Worm (Caenorhabditis elegans): ENCODE data around the gene K07G6.1.
"Not testable (repeated sequence)": the region's sequence is repeated elsewhere in the genome, so short reads cannot be mapped to it uniquely, and the experiment has no call there.

The K07G6.1 gene

DNA sequence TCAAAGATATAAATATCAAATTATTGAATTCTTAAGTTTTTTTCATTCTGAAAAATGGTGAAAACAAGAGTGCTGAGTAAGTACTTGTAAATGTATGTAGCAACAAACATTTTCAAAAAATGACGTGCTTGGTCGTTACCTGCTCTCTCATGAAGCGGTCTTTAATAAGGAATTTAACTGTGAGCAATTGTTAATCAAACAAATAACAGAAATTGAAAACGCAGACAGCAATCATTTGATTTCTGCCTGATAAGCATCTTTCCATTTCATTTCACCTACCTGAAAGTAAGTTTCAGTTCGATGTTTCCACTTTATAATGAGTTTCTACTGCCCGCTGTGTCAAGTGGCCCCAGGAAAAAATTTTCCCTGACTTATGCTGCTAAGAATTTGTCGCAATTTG, 21.7 kb downstream of the K07G6.1 start, which contains the start of gene math-28:
math-28 (plus strand) TSS at position 301 of the 400 bp plus-strand sequence.
- TF ChIP-seq dmd-4 (tag; optimal IDR thresholded peaks at IDR 0.05) (no peak), mdl-1 (tag; optimal IDR thresholded peaks at IDR 0.05) (no peak), sem-4 (tag; optimal IDR thresholded peaks at IDR 0.05) (no peak), egl-27 (tag; optimal IDR thresholded peaks at IDR 0.05) (no peak), peb-1 (tag; optimal IDR thresholded peaks at IDR 0.05) (no peak), ztf-4 (tag; optimal IDR thresholded peaks at IDR 0.05) (no peak), alr-1 (tag; optimal IDR thresholded peaks at IDR 0.05) (no peak), lsy-2 (tag; optimal IDR thresholded peaks at IDR 0.05) (no peak), R02D3.7 (tag; optimal IDR thresholded peaks at IDR 0.05) (no peak), unc-55 (GFP tag; optimal IDR thresholded peaks at IDR 0.05) (no peak), sma-9 (GFP tag; optimal IDR thresholded peaks at IDR 0.05) (no peak), sma-9 (tag; optimal IDR thresholded peaks at IDR 0.05) (no peak), Y55F3AM.14 (GFP tag; optimal IDR thresholded peaks at IDR 0.05) (no peak), elt-3 (tag; optimal IDR thresholded peaks at IDR 0.05) (no peak)

DNA sequence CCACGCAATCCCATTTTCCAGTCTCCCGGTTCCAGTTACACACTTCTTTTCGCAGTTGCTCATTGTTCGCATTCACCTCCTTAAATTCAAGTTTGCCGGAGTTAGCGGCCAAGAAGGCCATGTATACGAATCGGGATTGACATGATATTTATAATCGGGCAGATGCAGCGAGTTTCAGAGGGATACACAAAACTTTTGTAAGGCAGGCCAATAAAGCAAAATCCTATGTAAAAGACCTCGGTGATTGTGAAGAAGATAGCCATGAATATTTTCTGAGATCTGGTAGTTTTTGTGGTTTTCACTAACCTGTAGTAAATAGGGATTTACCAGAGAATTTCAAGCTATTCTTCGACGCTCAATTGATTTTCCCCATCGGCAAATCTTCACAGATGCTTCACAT, 25.4 kb downstream of the K07G6.1 start:
- TF ChIP-seq crh-2 (tag; optimal IDR thresholded peaks at IDR 0.05) (no peak), ZK546.5 (tag; optimal IDR thresholded peaks at IDR 0.05) (no peak), dmd-4 (tag; optimal IDR thresholded peaks at IDR 0.05) (no peak), C34F6.9 (tag; optimal IDR thresholded peaks at IDR 0.05) (no peak), ceh-16 (tag; optimal IDR thresholded peaks at IDR 0.05) (no peak), skn-1 (tag; optimal IDR thresholded peaks at IDR 0.05) (no peak), unc-62 (GFP tag; optimal IDR thresholded peaks at IDR 0.05) (no peak), ama-1 (optimal IDR thresholded peaks at IDR 0.05) (no peak), nhr-6 (tag; optimal IDR thresholded peaks at IDR 0.05) (no peak)

DNA sequence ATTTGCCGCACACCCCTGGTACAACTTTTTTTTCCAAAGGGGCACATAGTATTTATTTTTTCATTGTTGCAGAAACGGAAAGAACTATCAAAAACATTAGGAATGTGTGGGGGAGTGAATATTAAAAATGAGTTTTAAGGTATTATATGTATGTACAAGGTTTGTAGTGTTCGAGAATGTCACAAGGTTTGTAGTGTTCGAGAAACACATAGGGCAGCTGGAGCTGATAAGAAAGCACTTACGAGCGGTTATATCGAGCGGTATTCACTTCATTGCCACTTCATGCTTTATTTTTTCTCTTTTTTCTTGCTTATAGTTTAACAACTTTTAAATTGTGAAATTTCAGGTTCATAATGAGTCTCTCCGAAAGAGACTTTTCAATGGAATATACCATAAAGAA, 26.1 kb downstream of the K07G6.1 start:
- peak; percentile 34 for TF ChIP-seq fos-1 (tag; optimal IDR thresholded peaks at IDR 0.05)

DNA sequence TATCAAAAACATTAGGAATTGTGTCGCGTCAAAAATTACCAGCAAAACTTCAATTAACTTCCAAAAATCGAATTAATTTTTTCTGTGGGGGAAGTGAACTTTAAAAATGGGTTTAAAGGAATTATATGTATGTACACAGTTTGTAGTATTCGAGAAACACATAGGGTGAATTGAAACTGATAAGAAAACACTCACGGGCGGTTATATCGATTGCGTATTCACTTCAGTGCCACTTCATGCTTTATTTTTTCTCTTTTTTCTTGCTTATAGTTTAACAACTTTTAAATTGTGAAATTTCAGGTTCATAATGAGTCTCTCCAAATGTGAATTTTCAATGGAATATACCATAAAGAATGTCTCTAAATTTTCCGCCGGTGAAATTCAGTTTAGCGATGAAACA, 30.0 kb downstream of the K07G6.1 start, which contains the start of gene math-26:
math-26 (plus strand) TSS at position 301 of the 400 bp plus-strand sequence.
- TF ChIP-seq nhr-237, ztf-4, fos-1 (tag; optimal IDR thresholded peaks at IDR 0.05): not testable (repeated sequence)

DNA sequence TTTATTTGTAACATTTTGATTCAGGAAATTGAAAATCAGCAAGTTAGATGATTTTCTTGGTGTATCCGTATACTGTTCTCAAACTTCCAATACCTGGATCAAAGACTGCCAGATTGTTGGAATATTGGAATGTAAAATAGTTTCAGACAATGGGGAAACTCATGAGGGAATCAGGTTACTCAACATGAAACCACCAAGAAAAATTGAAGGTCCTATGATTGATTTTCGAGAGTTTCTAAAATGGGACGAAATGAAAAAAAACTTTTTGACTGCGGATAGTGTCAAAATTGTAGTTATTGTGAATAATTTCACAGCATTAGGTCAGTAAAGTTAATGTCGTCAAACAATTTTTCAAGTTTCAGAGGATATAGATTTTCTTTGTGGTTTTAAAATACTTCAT, 30.4 kb downstream of the K07G6.1 start, which contains the start of gene math-3:
math-3 (plus strand) TSS at position 301 of the 400 bp plus-strand sequence.
- TF ChIP-seq lsy-2 (tag; optimal IDR thresholded peaks at IDR 0.05): no peak
- no peak for TF ChIP-seq F13H6.1 (tag; optimal IDR thresholded peaks at IDR 0.05)
- no peak for TF ChIP-seq ztf-1 (GFP tag; conservative IDR thresholded peaks at IDR 0.05)
- no peak for TF ChIP-seq dmd-4 (tag; optimal IDR thresholded peaks at IDR 0.05)

DNA sequence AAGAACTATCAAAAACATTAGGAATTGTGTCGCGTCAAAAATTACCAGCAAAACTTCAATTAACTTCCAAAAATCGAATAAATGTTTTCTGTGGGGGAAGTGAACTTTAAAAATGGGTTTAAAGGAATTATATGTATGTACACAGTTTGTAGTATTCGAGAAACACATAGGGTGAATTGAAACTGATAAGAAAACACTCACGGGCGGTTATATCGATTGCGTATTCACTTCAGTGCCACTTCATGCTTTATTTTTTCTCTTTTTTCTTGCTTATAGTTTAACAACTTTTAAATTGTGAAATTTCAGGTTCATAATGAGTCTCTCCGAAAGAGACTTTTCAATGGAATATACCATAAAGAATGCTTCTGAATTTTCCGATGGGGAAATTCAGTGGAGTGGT, 33.9 kb downstream of the K07G6.1 start, which contains the start of gene F36H5.14:
F36H5.14 (plus strand) TSS at position 301 of the 400 bp plus-strand sequence.
- TF ChIP-seq lin-13 (GFP tag; optimal IDR thresholded peaks at IDR 0.05); lsy-2 (tag; optimal IDR thresholded peaks at IDR 0.05); sem-4 (tag; optimal IDR thresholded peaks at IDR 0.05): not testable (repeated sequence)

DNA sequence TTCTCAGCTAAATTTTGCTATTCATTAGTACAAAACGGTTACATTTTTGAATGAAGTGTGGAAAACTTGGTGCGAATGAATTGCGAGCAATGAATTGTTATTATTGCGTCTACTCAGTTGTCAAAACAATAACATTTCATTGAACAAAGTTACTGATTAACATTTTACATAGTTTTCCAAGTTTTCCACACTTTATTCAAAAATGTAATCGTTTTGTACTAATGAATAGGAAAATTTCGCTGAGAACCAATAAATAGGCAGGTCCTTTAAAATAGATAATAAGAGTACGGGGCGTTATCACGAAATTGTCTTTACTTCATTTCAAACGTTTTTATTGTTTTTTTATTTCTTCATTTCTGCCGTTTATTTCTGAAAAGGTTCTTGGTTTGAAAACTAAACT, 41.1 kb downstream of the K07G6.1 start, which contains the start of gene math-4:
math-4 (minus strand) TSS at position 101 of the 400 bp plus-strand sequence.
- TF ChIP-seq nhr-25 (tag; optimal IDR thresholded peaks at IDR 0.05) (no peak), nhr-10 (tag; optimal IDR thresholded peaks at IDR 0.05) (no peak), unc-39 (tag; optimal IDR thresholded peaks at IDR 0.05) (no peak), sem-4 (tag; optimal IDR thresholded peaks at IDR 0.05) (no peak), snpc-4 (tag; optimal IDR thresholded peaks at IDR 0.05) (no peak), lin-13 (GFP tag; optimal IDR thresholded peaks at IDR 0.05) (no peak), egl-27 (tag; optimal IDR thresholded peaks at IDR 0.05) (no peak), ceh-16 (tag; optimal IDR thresholded peaks at IDR 0.05) (no peak), mbf-1 (tag; optimal IDR thresholded peaks at IDR 0.05) (no peak), lin-39 (tag; optimal IDR thresholded peaks at IDR 0.05) (no peak), gmeb-1 (tag; optimal IDR thresholded peaks at IDR 0.05) (no peak), nhr-12 (tag; optimal IDR thresholded peaks at IDR 0.05) (no peak), nhr-21 (tag; optimal IDR thresholded peaks at IDR 0.05) (no peak), nhr-11 (tag; optimal IDR thresholded peaks at IDR 0.05) (no peak), nhr-237 (tag; optimal IDR thresholded peaks at IDR 0.05) (no peak)
